Worm (Caenorhabditis elegans) whole organism, L4/young adult: ENCODE data around the gene nspg-7.2.
"Not testable (repeated sequence)": the region's sequence is repeated elsewhere in the genome, so short reads cannot be mapped to it uniquely, and the experiment has no call there.

Experiments used
- W03F9.2 ChIP-seq: fragments of 150-350 bp; optimal IDR thresholded peaks from 2 replicates; lab custom pipeline; 2014; ENCODE audit warnings: missing biosample characterization, missing genetic modification characterization
- dao-5 ChIP-seq: sonication (generic microtip); optimal IDR thresholded peaks from 2 replicates; lab custom pipeline; 2016; ENCODE audit warnings: missing genotype, missing genetic modification characterization, moderate library complexity, missing compliant biosample characterization
- him-1 ChIP-seq: sonication (generic microtip); optimal IDR thresholded peaks from 2 replicates; lab custom pipeline; 2016; ENCODE audit warnings: missing genotype, missing genetic modification reagents, missing genetic modification characterization, missing compliant biosample characterization

nspg-7.2 gene

DNA sequence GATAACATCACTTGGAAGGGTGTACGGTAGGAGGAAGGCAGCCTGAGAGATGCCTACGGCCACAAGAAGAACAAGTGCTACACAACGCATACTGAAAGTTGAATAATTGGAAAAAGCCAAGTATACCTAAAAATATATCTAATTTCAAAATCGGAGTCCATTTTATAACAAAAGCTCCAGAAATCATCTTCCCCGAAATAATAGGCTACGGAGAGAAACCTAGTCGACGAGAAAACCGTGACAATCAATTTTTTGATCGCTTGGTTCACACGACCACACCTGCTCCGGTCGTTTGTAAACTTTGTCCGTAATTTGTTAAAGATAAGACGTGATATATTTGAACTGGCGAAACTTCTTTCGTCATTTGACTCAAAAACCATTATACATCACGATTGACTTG is at the start of gene nspg-7.2:
Gene nspg-7.2, minus strand, starts transcription at position 101 of the 400 bp plus-strand sequence.
- TF ChIP-seq him-1 (tag; lab: Kevin White, UChicago): no peak
- no peak for TF ChIP-seq W03F9.2 (tag; lab: Kevin White, UChicago)
- TF ChIP-seq dao-5: no peak

DNA sequence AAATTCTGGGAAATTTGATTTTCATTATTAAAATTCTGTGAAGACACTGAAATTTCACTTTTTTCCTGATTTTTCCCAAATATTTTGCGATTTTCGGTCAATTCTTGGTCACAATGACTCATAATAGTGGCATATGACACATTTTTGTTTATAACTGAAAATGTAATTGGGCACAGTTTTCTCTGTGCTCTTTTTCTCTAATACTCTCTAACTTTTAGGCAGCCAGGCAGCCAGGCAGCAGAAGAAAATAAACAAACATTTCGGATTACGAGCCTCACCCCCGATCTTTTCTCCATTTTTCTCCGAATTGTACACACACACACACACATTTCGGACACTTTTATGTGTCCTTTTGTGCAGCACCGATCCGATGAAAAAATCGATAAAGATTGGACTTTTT is 49.2 kb upstream of the nspg-7.2 start:
- TF ChIP-seq him-1 (tag; lab: Kevin White, UChicago) (no peak), dao-5 (no peak), W03F9.2 (tag; lab: Kevin White, UChicago) (no peak)

DNA sequence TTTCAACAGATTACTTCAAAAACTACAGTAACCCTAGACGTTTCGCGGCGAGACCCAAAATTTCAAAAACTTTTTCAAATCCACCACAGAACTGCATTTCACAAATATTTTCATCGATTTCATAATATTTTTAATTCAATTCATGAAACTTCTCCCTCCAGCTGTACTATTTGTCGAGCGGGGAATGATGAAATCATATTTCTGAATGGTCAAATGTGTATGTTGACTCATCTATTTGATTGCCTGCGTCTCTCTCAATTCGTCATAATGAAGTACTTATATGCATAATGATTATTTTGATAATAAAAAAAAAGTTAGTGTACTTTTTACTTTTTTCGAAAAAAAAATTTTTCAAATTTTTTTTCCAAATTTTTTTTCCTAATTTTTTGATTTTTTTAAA is 48.1 kb upstream of the nspg-7.2 start:
- TF ChIP-seq dao-5 (no peak), him-1 (tag; lab: Kevin White, UChicago) (no peak), W03F9.2 (tag; lab: Kevin White, UChicago) (no peak)

DNA sequence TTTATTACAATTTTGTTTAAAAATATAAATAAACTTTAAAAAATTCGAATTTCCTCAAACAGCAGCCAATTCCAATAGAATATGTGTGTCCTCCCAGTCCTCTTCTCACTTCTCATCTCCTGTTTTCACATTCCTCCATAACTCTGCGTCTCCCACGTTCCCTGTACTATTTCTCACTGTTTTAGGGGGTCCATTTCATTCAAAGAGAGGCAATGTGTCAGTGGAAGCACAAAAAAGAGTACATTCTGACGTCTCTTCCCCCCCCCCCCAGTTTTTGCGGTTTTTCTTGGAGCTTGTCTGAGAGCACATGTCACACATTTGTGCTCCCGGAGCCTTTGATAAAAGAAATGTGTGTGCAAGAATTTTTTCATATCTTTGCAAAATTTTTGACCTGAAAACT is 46.3 kb upstream of the nspg-7.2 start:
- no peak for TF ChIP-seq him-1 (tag; lab: Kevin White, UChicago)
- no peak for TF ChIP-seq dao-5
- no peak for TF ChIP-seq W03F9.2 (tag; lab: Kevin White, UChicago)

DNA sequence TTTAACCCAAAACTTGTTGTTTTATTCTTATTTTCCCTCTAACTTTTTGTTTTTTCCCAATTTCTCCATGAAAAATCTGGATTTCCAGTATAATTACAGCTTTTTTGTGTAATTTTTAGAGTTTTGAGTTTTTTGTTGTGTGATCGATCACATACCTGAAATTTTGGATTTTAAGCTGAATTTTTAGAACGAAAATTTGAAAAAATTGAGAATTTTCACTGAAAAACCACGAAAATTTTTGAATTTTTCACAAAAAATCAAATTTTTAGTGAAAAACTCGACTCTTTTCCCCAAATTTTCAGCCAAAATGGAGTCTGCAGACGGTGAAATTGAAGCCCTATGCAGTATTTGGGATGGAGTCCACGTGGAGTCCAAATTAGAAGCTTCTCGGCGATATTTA is 38.9 kb upstream of the nspg-7.2 start, which contains the start of gene Y53G8AR.5:
Gene Y53G8AR.5, plus strand, starts transcription at position 301 of the 400 bp plus-strand sequence.
- no peak for TF ChIP-seq W03F9.2 (tag; lab: Kevin White, UChicago)
- no peak for TF ChIP-seq dao-5
- TF ChIP-seq him-1 (tag; lab: Kevin White, UChicago): no peak

DNA sequence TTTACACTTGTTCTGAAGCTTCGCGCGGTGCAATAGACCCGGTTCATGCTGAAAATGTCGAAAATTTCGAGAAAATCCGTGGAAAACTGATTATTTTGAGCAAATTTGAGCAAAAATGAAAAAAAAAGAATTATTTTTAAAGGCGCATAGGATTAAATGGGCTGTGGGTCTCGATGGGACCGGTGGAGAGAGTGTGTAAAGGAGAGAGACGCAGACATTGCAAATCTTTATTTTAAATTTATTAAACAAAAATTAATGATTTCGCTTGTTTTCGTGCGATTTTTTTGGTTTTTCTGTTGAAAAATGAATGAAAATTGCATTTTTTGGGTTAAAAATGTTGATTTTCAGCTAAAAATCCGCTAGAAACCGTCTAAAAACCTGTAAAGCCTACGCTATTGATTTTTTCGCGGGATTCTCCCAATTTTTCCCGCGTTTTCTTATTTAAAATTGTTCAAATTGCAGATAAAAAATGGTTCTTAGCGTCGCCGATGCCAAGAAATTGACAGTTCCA is 36.1 kb upstream of the nspg-7.2 start, which contains the start of the genes Y53G8AR.8 and Y53G8AR.6:
Gene Y53G8AR.8, minus strand, starts transcription at position 48 of the 511 bp plus-strand sequence.
Gene Y53G8AR.6, plus strand, starts transcription at position 461 of the 511 bp plus-strand sequence.
- TF ChIP-seq W03F9.2 (tag; lab: Kevin White, UChicago) (peak; percentile 41), dao-5 (no peak), him-1 (tag; lab: Kevin White, UChicago) (no peak)

DNA sequence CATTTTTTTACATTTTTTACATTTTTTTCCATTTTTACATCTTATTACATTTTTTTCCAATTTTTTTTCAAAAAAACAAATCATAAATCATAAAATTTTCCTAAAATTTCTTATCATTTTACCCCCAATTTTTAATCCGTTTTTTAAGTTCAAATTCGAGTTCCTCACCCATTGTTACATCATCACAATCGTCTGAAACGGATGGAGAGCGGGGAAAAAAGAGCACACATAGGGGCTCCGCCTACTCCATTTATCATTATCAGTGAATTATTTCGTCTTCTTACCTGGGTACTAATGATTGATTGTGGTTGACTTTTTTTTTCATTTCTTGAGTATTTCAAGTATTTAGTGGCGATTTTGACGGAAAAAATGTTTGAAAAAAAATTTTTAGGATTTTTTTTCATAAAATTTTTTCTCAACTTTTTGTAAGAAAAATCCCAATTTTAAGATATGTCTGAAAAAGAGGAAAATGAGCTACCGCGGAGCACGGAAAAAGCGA is 23.7 kb upstream of the nspg-7.2 start, which contains the start of gene mfsd-8:
Gene mfsd-8, plus strand, starts transcription at position 449 of the 499 bp plus-strand sequence.
- no peak for TF ChIP-seq dao-5
- no peak for TF ChIP-seq him-1 (tag; lab: Kevin White, UChicago)
- TF ChIP-seq W03F9.2 (tag; lab: Kevin White, UChicago): no peak

DNA sequence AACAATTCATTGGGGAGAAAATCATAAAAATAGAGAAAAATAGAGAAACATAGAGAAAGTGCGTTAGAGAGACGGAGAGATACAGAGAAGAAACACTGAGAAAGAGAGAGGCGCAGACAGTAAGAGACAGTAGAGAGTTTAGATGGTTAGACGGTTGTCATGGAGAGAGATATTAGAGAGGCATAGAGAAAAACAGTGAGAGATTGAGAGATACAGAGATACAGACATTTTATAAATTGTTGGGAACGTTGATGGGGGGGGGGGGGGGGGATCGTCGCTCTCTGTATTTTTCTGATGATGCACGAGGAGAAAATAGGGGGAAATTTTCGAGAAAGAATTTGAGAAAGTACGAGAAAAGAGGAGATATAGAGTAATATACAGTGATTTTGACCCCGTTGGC is 21.1 kb upstream of the nspg-7.2 start:
- TF ChIP-seq dao-5 (no peak), him-1 (tag; lab: Kevin White, UChicago) (no peak), W03F9.2 (tag; lab: Kevin White, UChicago) (peak; percentile 49)

DNA sequence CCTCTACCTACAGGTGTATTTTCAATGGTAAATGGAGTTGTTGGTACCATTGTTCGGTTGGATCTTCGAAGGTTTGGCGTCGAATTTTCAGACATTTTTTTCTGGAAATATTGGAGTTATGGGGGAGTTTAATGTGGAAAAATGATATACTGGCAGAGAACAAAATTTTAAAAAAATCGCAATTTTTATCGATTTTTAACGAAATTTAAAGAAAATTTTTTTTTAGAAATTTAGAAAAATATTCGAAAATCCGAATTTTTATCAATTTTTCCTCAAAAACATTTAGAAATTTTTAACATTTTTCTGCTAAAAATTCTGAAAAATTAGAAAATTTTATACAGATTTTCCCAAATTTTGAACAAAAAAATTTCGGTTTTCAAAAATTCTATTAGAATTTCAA is 20.4 kb upstream of the nspg-7.2 start, which contains the start of gene Y53G8AM.8:
Gene Y53G8AM.8, minus strand, starts transcription at position 101 of the 400 bp plus-strand sequence.
- TF ChIP-seq W03F9.2 (tag; lab: Kevin White, UChicago): no peak
- TF ChIP-seq him-1 (tag; lab: Kevin White, UChicago): no peak
- TF ChIP-seq dao-5: no peak

DNA sequence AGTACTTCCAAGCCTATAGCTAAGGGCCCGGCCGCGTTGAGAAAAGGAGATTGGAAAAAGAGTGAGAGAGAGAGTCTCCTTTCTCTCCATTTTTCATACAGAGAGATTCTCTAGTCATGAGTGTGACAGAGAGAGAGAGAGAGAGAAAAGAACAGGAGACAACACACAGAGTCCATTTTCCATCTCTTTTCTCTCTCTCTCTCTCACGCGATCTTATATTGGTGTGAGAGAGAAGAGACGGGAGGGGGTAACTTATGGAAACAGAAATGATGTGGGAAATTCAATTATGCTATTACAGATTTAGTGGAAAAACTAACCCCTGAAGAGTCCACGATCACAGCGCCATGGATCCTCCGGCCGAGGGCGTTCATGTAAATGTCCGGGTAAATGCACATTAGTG is 14.9 kb upstream of the nspg-7.2 start:
- TF ChIP-seq dao-5: no peak
- TF ChIP-seq him-1 (tag; lab: Kevin White, UChicago): no peak
- no peak for TF ChIP-seq W03F9.2 (tag; lab: Kevin White, UChicago)

DNA sequence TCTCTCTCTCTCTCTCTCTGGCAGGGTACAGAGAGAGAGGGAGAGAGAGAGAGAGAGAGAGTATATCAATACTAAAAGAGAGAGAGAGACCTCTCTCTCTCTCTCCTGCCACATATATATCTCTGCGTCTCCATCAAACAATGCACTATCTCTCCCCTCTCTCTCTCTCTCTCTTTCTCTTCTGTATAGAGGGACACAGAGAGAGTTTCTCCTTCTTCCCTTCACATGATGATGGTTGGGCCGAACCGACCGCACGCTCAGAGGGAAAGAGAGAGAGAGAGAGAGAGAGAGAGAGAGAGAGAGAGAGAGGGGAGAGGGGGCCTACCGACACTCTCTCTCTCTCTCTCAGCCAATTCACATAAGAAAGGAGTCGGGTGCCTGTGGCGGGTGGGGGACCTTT is 13.5 kb upstream of the nspg-7.2 start:
- TF ChIP-seq dao-5 (no peak), W03F9.2 (tag; lab: Kevin White, UChicago) (peak; percentile 36)

DNA sequence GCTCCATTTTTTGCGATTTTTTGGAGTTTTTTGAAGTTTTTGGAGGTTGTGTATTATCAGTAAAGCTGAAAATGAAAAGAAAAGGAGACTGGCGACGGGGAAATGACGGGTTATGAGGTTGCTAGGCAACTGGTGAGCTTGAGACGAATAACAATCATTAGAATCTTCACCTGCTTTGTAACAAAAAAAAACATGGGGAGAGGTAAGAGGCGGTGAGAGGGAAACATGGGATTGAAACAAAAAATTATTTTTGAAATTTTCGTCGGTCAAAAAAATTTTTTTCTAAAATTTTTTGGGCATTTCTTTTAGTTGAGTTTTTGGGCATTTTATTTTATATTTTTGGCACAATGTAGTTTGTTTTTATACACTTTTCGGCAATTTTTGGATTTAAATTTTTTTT is 8.4 kb upstream of the nspg-7.2 start, which contains the start of gene Y53G8AM.7:
Gene Y53G8AM.7, minus strand, starts transcription at position 101 of the 400 bp plus-strand sequence.
- no peak for TF ChIP-seq dao-5
- no peak for TF ChIP-seq him-1 (tag; lab: Kevin White, UChicago)
- TF ChIP-seq W03F9.2 (tag; lab: Kevin White, UChicago): no peak

DNA sequence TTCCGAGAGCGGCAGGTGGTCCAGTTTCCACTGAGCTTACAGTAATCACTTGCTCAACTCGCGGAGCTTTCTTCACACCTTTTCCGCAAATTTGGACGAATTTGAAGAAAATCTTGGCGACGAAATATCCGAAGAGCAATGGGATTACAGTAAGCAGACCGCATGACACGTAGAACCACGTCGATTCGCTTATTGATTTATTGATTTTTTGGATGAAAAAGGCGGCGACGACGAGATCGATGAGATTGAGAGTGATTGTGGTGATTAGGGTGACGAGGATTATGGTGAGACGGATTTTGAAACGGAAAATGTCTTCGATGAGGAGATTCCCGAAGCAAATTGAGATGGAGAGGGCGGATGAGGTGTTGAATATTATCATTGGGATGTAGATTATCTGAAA is 5.5 kb upstream of the nspg-7.2 start:
- TF ChIP-seq him-1 (tag; lab: Kevin White, UChicago): no peak
- no peak for TF ChIP-seq dao-5
- TF ChIP-seq W03F9.2 (tag; lab: Kevin White, UChicago): no peak

DNA sequence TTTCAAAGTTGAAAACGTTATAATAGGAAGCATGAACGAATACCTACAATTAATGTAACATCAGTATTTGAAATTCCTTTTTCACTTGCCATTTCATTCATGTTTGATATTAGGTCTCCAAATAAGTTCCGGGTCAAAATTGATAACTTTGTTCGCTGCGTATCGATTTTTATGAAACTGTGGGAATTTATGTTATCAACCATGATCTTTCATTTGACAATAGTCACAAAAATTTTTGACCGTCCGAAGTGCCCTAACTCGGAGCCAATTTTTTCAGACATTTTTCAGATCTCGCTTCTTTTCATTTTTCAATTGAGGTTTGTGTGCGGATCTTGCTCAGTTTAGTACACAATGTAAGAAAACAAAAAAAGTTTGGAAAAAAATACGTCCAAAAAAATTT is 1.5 kb upstream of the nspg-7.2 start, which contains the start of gene Y53G8AM.6:
Gene Y53G8AM.6, minus strand, starts transcription at position 101 of the 400 bp plus-strand sequence.
- not testable (repeated sequence) for TF ChIP-seq dao-5; W03F9.2 (tag; lab: Kevin White, UChicago); him-1 (tag; lab: Kevin White, UChicago)
